Worm (Caenorhabditis elegans) whole organism, L1 larva: ENCODE measurements around the gene srw-29.
A peak's percentile ranks its signal among the peaks of the same experiment; 100 is the strongest.

Source experiments
- aha-1 ChIP-seq: fragments of 150-350 bp; optimal IDR thresholded peaks from 2 replicates; lab custom pipeline; 2014; ENCODE audit warnings: missing biosample characterization, missing genetic modification characterization
- ceh-8 ChIP-seq: fragments of 200-800 bp; sonication (Bioruptor generic); optimal IDR thresholded peaks from 2 replicates; lab custom pipeline; 2018; ENCODE audit warnings: mild to moderate bottlenecking, missing genetic modification characterization, moderate library complexity, missing compliant biosample characterization
- ceh-82 ChIP-seq, 3 experiments: fragments of 150-350 bp in 1 of 3; sonication (generic microtip) in 2 of 3; optimal IDR thresholded peaks; 2 replicates each; lab custom pipeline; 2014 to 2017; ENCODE audit warnings: missing biosample characterization in 3 of 3, missing genetic modification characterization in 3 of 3
- ceh-90 ChIP-seq: sonication (generic microtip); optimal IDR thresholded peaks from 2 replicates; lab custom pipeline; 2016; ENCODE audit warnings: missing genetic modification characterization, missing compliant biosample characterization
- dpl-1 ChIP-seq, 3 experiments: fragments of 150-350 bp in 2 of 3; sonication (generic microtip) in 1 of 3; optimal IDR thresholded peaks; 2 replicates each; lab custom pipeline; 2014 to 2017; ENCODE audit warnings: missing biosample characterization in 3 of 3, missing genetic modification characterization in 3 of 3, missing genetic modification reagents in 3 of 3
- efl-1 ChIP-seq, 4 experiments: fragments of 150-350 bp; optimal IDR thresholded peaks in 3 of 4; peaks in 1 of 4; 1 replicate in 1 of 4; 2 replicates in 3 of 4; lab custom pipeline; 2014; ENCODE audit warnings: missing biosample characterization in 2 of 4, missing genetic modification characterization in 2 of 4, missing genetic modification reagents in 2 of 4
- egl-13 ChIP-seq: sonication (generic microtip); optimal IDR thresholded peaks from 2 replicates; lab custom pipeline; 2016; ENCODE audit warnings: missing genotype, missing genetic modification reagents, missing genetic modification characterization, missing compliant biosample characterization
- egl-27 ChIP-seq, 2 experiments: fragments of 150-350 bp in 1 of 2; sonication (generic microtip); optimal IDR thresholded peaks; 3 replicates each; lab custom pipeline; 2017 to 2018; ENCODE audit warnings: missing biosample characterization in 2 of 2, missing genetic modification characterization in 2 of 2, missing genetic modification reagents in 2 of 2
- elt-2 ChIP-seq: sonication (generic microtip); optimal IDR thresholded peaks from 2 replicates; lab custom pipeline; 2016; ENCODE audit warnings: missing genetic modification characterization, mild to moderate bottlenecking, inconsistent platforms, missing compliant biosample characterization, missing genetic modification reagents
- elt-3 ChIP-seq, 6 experiments: fragments of 150-350 bp in 1 of 6; sonication (generic microtip); optimal IDR thresholded peaks; 2 replicates each; lab custom pipeline; 2017 to 2018; ENCODE audit warnings: missing biosample characterization in 6 of 6, missing genetic modification characterization in 6 of 6, inconsistent platforms in 1 of 6
- fkh-10 ChIP-seq: sonication (generic microtip); optimal IDR thresholded peaks from 2 replicates; lab custom pipeline; 2017; ENCODE audit warnings: missing biosample characterization, missing genetic modification reagents, missing genetic modification characterization
- fkh-4 ChIP-seq: sonication (generic microtip); optimal IDR thresholded peaks from 2 replicates; lab custom pipeline; 2016; ENCODE audit warnings: missing compliant biosample characterization, missing genetic modification characterization, borderline replicate concordance
- jun-1 ChIP-seq: fragments of 150-350 bp; optimal IDR thresholded peaks from 2 replicates; lab custom pipeline; 2014; ENCODE audit warnings: missing biosample characterization, missing genetic modification reagents, missing genetic modification characterization
- lin-13 ChIP-seq: fragments of 150-350 bp; optimal IDR thresholded peaks from 2 replicates; lab custom pipeline; 2014; ENCODE audit warnings: missing biosample characterization, missing genetic modification reagents, missing genetic modification characterization
- lin-14 ChIP-seq: fragments of 200-800 bp; sonication (Bioruptor generic); optimal IDR thresholded peaks from 2 replicates; lab custom pipeline; 2018; ENCODE audit warnings: mild to moderate bottlenecking, missing genetic modification characterization, moderate library complexity, missing compliant biosample characterization
- lin-35 ChIP-seq, 2 experiments: fragments of 150-350 bp; optimal IDR thresholded peaks; 2 replicates each; lab custom pipeline; 2014; ENCODE audit warnings: missing biosample characterization in 2 of 2, missing genetic modification characterization in 2 of 2, missing genetic modification reagents in 2 of 2
- mep-1 ChIP-seq: fragments of 150-350 bp; optimal IDR thresholded peaks from 2 replicates; lab custom pipeline; 2014; ENCODE audit warnings: missing biosample characterization, missing genetic modification characterization
- nhr-19 ChIP-seq: fragments of 200-800 bp; sonication (Bioruptor generic); conservative IDR thresholded peaks from 2 replicates; pipeline ENCODE4 v1.3.6; 2022; ENCODE audit warnings: missing genetic modification characterization, missing compliant biosample characterization
- nhr-20 ChIP-seq: sonication (generic microtip); optimal IDR thresholded peaks from 2 replicates; lab custom pipeline; 2016; ENCODE audit warnings: mild to moderate bottlenecking, missing genetic modification characterization, missing compliant biosample characterization
- nhr-28 ChIP-seq: fragments of 150-350 bp; optimal IDR thresholded peaks from 2 replicates; lab custom pipeline; 2014; ENCODE audit warnings: missing biosample characterization, missing genetic modification characterization
- nhr-47 ChIP-seq: sonication (generic microtip); optimal IDR thresholded peaks from 2 replicates; lab custom pipeline; 2016; ENCODE audit warnings: mild to moderate bottlenecking, missing genetic modification characterization, moderate library complexity, missing compliant biosample characterization
- nhr-71 ChIP-seq: sonication (generic microtip); optimal IDR thresholded peaks from 2 replicates; lab custom pipeline; 2016; ENCODE audit warnings: mild to moderate bottlenecking, missing genetic modification characterization, moderate library complexity, missing compliant biosample characterization
- nhr-76 ChIP-seq: sonication (generic microtip); optimal IDR thresholded peaks from 2 replicates; lab custom pipeline; 2017; ENCODE audit warnings: missing biosample characterization, missing genetic modification characterization
- nhr-85 ChIP-seq: sonication (generic microtip); peaks from one replicate; lab custom pipeline; 2016; ENCODE audit warnings: missing genetic modification characterization, inconsistent platforms, missing compliant biosample characterization
- nhr-90 ChIP-seq: sonication (generic microtip); optimal IDR thresholded peaks from 2 replicates; lab custom pipeline; 2016; ENCODE audit warnings: mild to moderate bottlenecking, missing genetic modification characterization, missing compliant biosample characterization; ENCODE audit not compliant: poor library complexity
- pqm-1 ChIP-seq: sonication (generic microtip); optimal IDR thresholded peaks from 3 replicates; lab custom pipeline; 2017; ENCODE audit warnings: missing biosample characterization, missing genetic modification characterization
- skn-1 ChIP-seq: fragments of 150-350 bp; optimal IDR thresholded peaks from 2 replicates; lab custom pipeline; 2014; ENCODE audit warnings: missing biosample characterization, missing genetic modification characterization
- snu-23 ChIP-seq: sonication (generic microtip); optimal IDR thresholded peaks from 2 replicates; lab custom pipeline; 2016; ENCODE audit warnings: missing genetic modification characterization, missing compliant biosample characterization
- sox-4 ChIP-seq: sonication (generic microtip); optimal IDR thresholded peaks from 2 replicates; lab custom pipeline; 2016; ENCODE audit warnings: missing genetic modification characterization, missing compliant biosample characterization
- sup-37 ChIP-seq: fragments of 200-800 bp; sonication (Bioruptor generic); optimal IDR thresholded peaks from 2 replicates; lab custom pipeline; 2018; ENCODE audit warnings: mild to moderate bottlenecking, missing genetic modification characterization, missing compliant biosample characterization
- tlp-1 ChIP-seq: fragments of 150-350 bp; optimal IDR thresholded peaks from 2 replicates; lab custom pipeline; 2014; ENCODE audit warnings: missing biosample characterization, missing genetic modification characterization
- unc-130 ChIP-seq: fragments of 150-350 bp; optimal IDR thresholded peaks from 2 replicates; lab custom pipeline; 2017; ENCODE audit warnings: missing biosample characterization, missing genetic modification characterization, inconsistent platforms
- unc-62 ChIP-seq: fragments of 150-350 bp; optimal IDR thresholded peaks from 2 replicates; lab custom pipeline; 2014; ENCODE audit warnings: missing biosample characterization, missing genetic modification reagents, missing genetic modification characterization
- unc-98 ChIP-seq: fragments of 200-800 bp; sonication (Bioruptor generic); IDR thresholded peaks from 2 replicates; pipeline ENCODE4 v1.3.6; 2022; ENCODE audit warnings: missing genetic modification characterization, missing compliant biosample characterization
- xbp-1 ChIP-seq: sonication (generic microtip); optimal IDR thresholded peaks from 2 replicates; lab custom pipeline; 2016; ENCODE audit warnings: missing genetic modification characterization, missing compliant biosample characterization
- zip-4 ChIP-seq: fragments of 200-800 bp; sonication (Bioruptor generic); optimal IDR thresholded peaks from 2 replicates; lab custom pipeline; 2018; ENCODE audit warnings: mild to moderate bottlenecking, missing genetic modification characterization, moderate library complexity, missing compliant biosample characterization

Gene srw-29

ce11 chrV:16395131-16395530, 29.2 kb downstream of the srw-29 start, which contains the start of gene F13A7.11:
Gene F13A7.11 (minus strand): TSS chrV:16395304.
- peak; percentile 17 for TF ChIP-seq nhr-47 (tag; lab: Kevin White, UChicago)
- TF ChIP-seq nhr-19 = no peak; the same call in 1 of the 2 replicates
- peak; percentile 7 to 25 for TF ChIP-seq efl-1 (optimal IDR thresholded peaks at IDR 0.05; lab: Kevin White, UChicago)
- peak; percentile 10 to 82 for TF ChIP-seq efl-1 (GFP tag; optimal IDR thresholded peaks at IDR 0.05 in 1 of 2; lab: Kevin White, UChicago)
- no peak for TF ChIP-seq unc-130 (tag; lab: Kevin White, UChicago)
- no peak for TF ChIP-seq egl-13 (tag; lab: Kevin White, UChicago)
- no peak for TF ChIP-seq jun-1 (tag; lab: Kevin White, UChicago)
- TF ChIP-seq fkh-4 (tag; lab: Kevin White, UChicago) = no peak
- peak in 1 of 3 experiments; percentile 16 for TF ChIP-seq ceh-82 (tag; optimal IDR thresholded peaks at IDR 0.05; lab: Kevin White, UChicago)
- no peak for TF ChIP-seq fkh-10
- no peak for TF ChIP-seq lin-13 (GFP tag; lab: Kevin White, UChicago)
- peak; percentile 19 for TF ChIP-seq nhr-90 (tag; lab: Kevin White, UChicago)
- no peak for TF ChIP-seq unc-98 (GFP tag; lab: Robert Waterston, UW)
- peak; percentile 40 for TF ChIP-seq nhr-71 (tag; lab: Kevin White, UChicago)
- TF ChIP-seq ceh-90 (tag; lab: Kevin White, UChicago) = no peak
- no peak for TF ChIP-seq xbp-1 (tag; lab: Kevin White, UChicago)
- peak; percentile 99 for TF ChIP-seq zip-4 (GFP tag; lab: Kevin White, UChicago)
- TF ChIP-seq skn-1 (tag; lab: Kevin White, UChicago) = peak; percentile 81
- peak in 1 of 6 experiments; percentile 28 for TF ChIP-seq elt-3 (tag; optimal IDR thresholded peaks at IDR 0.05; lab: Kevin White, UChicago)
- TF ChIP-seq lin-35 (GFP tag; optimal IDR thresholded peaks at IDR 0.05; lab: Kevin White, UChicago) = peak in 1 of 2 experiments; percentile 1
- TF ChIP-seq pqm-1 (tag; lab: Kevin White, UChicago) = no peak
- TF ChIP-seq lin-14 (GFP tag; lab: Kevin White, UChicago) = no peak
- TF ChIP-seq nhr-28 (tag; lab: Kevin White, UChicago) = no peak
- peak; percentile 66 for TF ChIP-seq nhr-85 (tag; lab: Kevin White, UChicago)
- TF ChIP-seq elt-2 = peak; percentile 46
- no peak for TF ChIP-seq tlp-1 (tag; lab: Kevin White, UChicago)
- peak in 2 of 3 experiments; percentile 4 to 17 for TF ChIP-seq dpl-1 (GFP tag; optimal IDR thresholded peaks at IDR 0.05; lab: Kevin White, UChicago)

- TF ChIP-seq aha-1 (tag; lab: Kevin White, UChicago) (no peak), sup-37 (GFP tag; lab: Kevin White, UChicago) (no peak), snu-23 (GFP tag; lab: Kevin White, UChicago) (no peak), ceh-8 (no peak), unc-62 (GFP tag; lab: Kevin White, UChicago) (no peak), nhr-76 (tag; lab: Kevin White, UChicago) (no peak), zip-4 (GFP tag; lab: Kevin White, UChicago) (no peak), nhr-28 (tag; lab: Kevin White, UChicago) (no peak), sox-4 (tag; lab: Kevin White, UChicago) (no peak), ceh-90 (tag; lab: Kevin White, UChicago) (no peak), mep-1 (no peak), lin-14 (GFP tag; lab: Kevin White, UChicago) (no peak), unc-130 (tag; lab: Kevin White, UChicago) (no peak)
Observed at ce11 chrV:16393728-16394127, 30.6 kb downstream of the srw-29 start, which contains the start of gene srd-63. Gene srd-63 (minus strand): TSS chrV:16393828.

ce11 chrV:16390655-16391054, 33.7 kb downstream of the srw-29 start, which contains the start of gene gst-44:
Gene gst-44 (plus strand): TSS chrV:16390891.
- peak in 1 of 2 experiments; percentile 28 for TF ChIP-seq lin-35 (GFP tag; optimal IDR thresholded peaks at IDR 0.05; lab: Kevin White, UChicago)
- peak; percentile 75 for TF ChIP-seq nhr-20
- TF ChIP-seq egl-27 (tag; optimal IDR thresholded peaks at IDR 0.05; lab: Kevin White, UChicago) = no peak
- peak; percentile 4 for TF ChIP-seq elt-2
- no peak for TF ChIP-seq fkh-4 (tag; lab: Kevin White, UChicago)
- no peak for TF ChIP-seq aha-1 (tag; lab: Kevin White, UChicago)
- TF ChIP-seq, all 84 proteins: peak for 3
